Fruit fly (Drosophila melanogaster) whole organism, wandering third instar larva: ENCODE data around the gene rols.

Source experiments
- Abd-B ChIP-seq: fragments of >200 bp; optimal IDR thresholded peaks from 2 replicates; lab custom pipeline; 2017; ENCODE audit warnings: missing biosample characterization, missing genetic modification characterization
- CG32264 ChIP-seq: fragments of 200-800 bp; sonication (Bioruptor generic); optimal IDR thresholded peaks from 2 replicates; lab custom pipeline; 2016; ENCODE audit warnings: missing biosample characterization, missing genetic modification characterization
- CG9705 ChIP-seq: fragments of 200-800 bp; sonication (Bioruptor generic); optimal IDR thresholded peaks from 2 replicates; lab custom pipeline; 2018; ENCODE audit warnings: missing biosample characterization, mild to moderate bottlenecking, missing genetic modification characterization
- Dfd ChIP-seq: fragments of >200 bp; optimal IDR thresholded peaks from 2 replicates; lab custom pipeline; 2017; ENCODE audit warnings: missing biosample characterization, missing genetic modification characterization
- Dif ChIP-seq: fragments of 200-275, 200-300 bp; sonication (Bioruptor generic); optimal IDR thresholded peaks from 2 replicates; lab custom pipeline; 2018; ENCODE audit warnings: missing biosample characterization, missing genetic modification characterization; ENCODE audit not compliant: partially characterized antibody
- GATAd ChIP-seq: sonication (Bioruptor generic); optimal IDR thresholded peaks from 2 replicates; lab custom pipeline; 2016; ENCODE audit warnings: missing biosample characterization, missing genetic modification characterization
- Hnf4 ChIP-seq: fragments of 200-800 bp; sonication (Bioruptor generic); optimal IDR thresholded peaks from 2 replicates; lab custom pipeline; 2016; ENCODE audit warnings: missing biosample characterization, mild to moderate bottlenecking, missing genetic modification characterization
- Hr78 ChIP-seq: fragments of >200 bp; optimal IDR thresholded peaks from 2 replicates; lab custom pipeline; 2017; ENCODE audit warnings: missing biosample characterization, missing genetic modification characterization
- Hr83 ChIP-seq: fragments of 200-300 bp; sonication (Bioruptor generic); optimal IDR thresholded peaks from 2 replicates; lab custom pipeline; 2016; ENCODE audit warnings: missing biosample characterization, mild to moderate bottlenecking, missing genetic modification characterization, moderate library complexity; ENCODE audit not compliant: poor library complexity, severe bottlenecking
- Jra ChIP-seq: sonication (Bioruptor generic); optimal IDR thresholded peaks from 2 replicates; lab custom pipeline; 2016; ENCODE audit warnings: missing biosample characterization, missing genetic modification characterization
- Myc ChIP-seq: fragments of >200 bp; optimal IDR thresholded peaks from 2 replicates; lab custom pipeline; 2017
- Rel ChIP-seq, 2 experiments: fragments of 200-800 bp; sonication (Bioruptor generic) in 1 of 2; optimal IDR thresholded peaks; 2 replicates in 1 of 2; 3 replicates in 1 of 2; lab custom pipeline; 2016 to 2019; ENCODE audit warnings: mild to moderate bottlenecking in 2 of 2, missing biosample characterization in 2 of 2, missing genetic modification characterization in 2 of 2, moderate library complexity in 1 of 2
- Sp1 ChIP-seq: fragments of 200-800 bp; sonication (Bioruptor generic); optimal IDR thresholded peaks from 3 replicates; lab custom pipeline; 2019; ENCODE audit warnings: missing biosample characterization, mild to moderate bottlenecking, missing genetic modification characterization, moderate library complexity
- Vsx2 ChIP-seq: fragments of 200-300, 225-300 bp; sonication (Bioruptor generic); optimal IDR thresholded peaks from 2 replicates; lab custom pipeline; 2018; ENCODE audit warnings: missing biosample characterization, missing genetic modification characterization; ENCODE audit not compliant: partially characterized antibody
- brk ChIP-seq: fragments of 200-800 bp; sonication (Bioruptor generic); optimal IDR thresholded peaks from 2 replicates; lab custom pipeline; 2016; ENCODE audit warnings: missing biosample characterization, mild to moderate bottlenecking, missing genetic modification characterization
- dmrt93B ChIP-seq: fragments of 200-800 bp; sonication (Bioruptor generic); optimal IDR thresholded peaks from 2 replicates; lab custom pipeline; 2018; ENCODE audit warnings: missing biosample characterization, mild to moderate bottlenecking, missing genetic modification characterization
- dsf ChIP-seq: sonication (Bioruptor generic); optimal IDR thresholded peaks from 2 replicates; lab custom pipeline; 2016; ENCODE audit warnings: missing biosample characterization, missing genetic modification characterization, borderline replicate concordance
- ey ChIP-seq: fragments of 200-800 bp; sonication (Bioruptor generic); optimal IDR thresholded peaks from 2 replicates; lab custom pipeline; 2016; ENCODE audit warnings: missing biosample characterization, missing genetic modification characterization
- fru ChIP-seq: fragments of 200-800 bp; sonication (Bioruptor generic); optimal IDR thresholded peaks from 3 replicates; lab custom pipeline; 2016; ENCODE audit warnings: missing biosample characterization, mild to moderate bottlenecking, missing genetic modification characterization
- jim ChIP-seq: fragments of 175-275, 200-325 bp; sonication (Bioruptor generic); optimal IDR thresholded peaks from 2 replicates; lab custom pipeline; 2016; ENCODE audit warnings: missing biosample characterization, mild to moderate bottlenecking, missing genetic modification characterization
- lola ChIP-seq: fragments of >200 bp; optimal IDR thresholded peaks from 2 replicates; lab custom pipeline; 2017; ENCODE audit warnings: missing biosample characterization, missing genetic modification characterization
- pan ChIP-seq: fragments of >200 bp; optimal IDR thresholded peaks from 2 replicates; lab custom pipeline; 2017
- psq ChIP-seq: fragments of 200-800 bp; sonication (Bioruptor generic); optimal IDR thresholded peaks from 3 replicates; lab custom pipeline; 2017; ENCODE audit warnings: missing biosample characterization, mild to moderate bottlenecking, missing genetic modification characterization, moderate library complexity
- rgr ChIP-seq: fragments of 200-800 bp; sonication (Bioruptor generic); optimal IDR thresholded peaks from 3 replicates; lab custom pipeline; 2016; ENCODE audit warnings: missing biosample characterization, mild to moderate bottlenecking, missing genetic modification characterization
- sage ChIP-seq: fragments of 200-800 bp; sonication (Bioruptor generic); optimal IDR thresholded peaks from 2 replicates; lab custom pipeline; 2016; ENCODE audit warnings: missing biosample characterization, mild to moderate bottlenecking, missing genetic modification characterization
- sv ChIP-seq: fragments of 200-800 bp; sonication (Bioruptor generic); optimal IDR thresholded peaks from 3 replicates; lab custom pipeline; 2016; ENCODE audit warnings: missing biosample characterization, missing genetic modification characterization
- tai ChIP-seq: sonication (Bioruptor generic); optimal IDR thresholded peaks from 2 replicates; lab custom pipeline; 2016; ENCODE audit warnings: missing biosample characterization, missing genetic modification characterization
- usp ChIP-seq: fragments of >200 bp; optimal IDR thresholded peaks from 2 replicates; lab custom pipeline; 2017; ENCODE audit warnings: missing biosample characterization, missing genetic modification characterization
- woc ChIP-seq: sonication (Bioruptor generic); optimal IDR thresholded peaks from 2 replicates; lab custom pipeline; 2016; ENCODE audit warnings: missing biosample characterization, mild to moderate bottlenecking, missing genetic modification characterization

The rols gene

dm6 chr3L:11975811-11976210 is 88.8 kb downstream of the rols start, which contains the start of gene CG43896:
CG43896 (plus strand) TSS chr3L:11976111.
- TF ChIP-seq pan (no peak), Hr78 (GFP tag; lab: Kevin White, UChicago) (no peak)

dm6 chr3L:11974605-11975004 is 90.1 kb downstream of the rols start, which contains the start of gene CG14125:
CG14125 (plus strand) TSS chr3L:11974905.
- TF ChIP-seq GATAd (no peak), Hr83 (no peak), psq (GFP tag; lab: Kevin White, UChicago) (no peak), Rel (GFP tag; optimal IDR thresholded peaks at IDR 0.05; lab: Kevin White, UChicago) (no peak), Rel (tag; optimal IDR thresholded peaks at IDR 0.05; lab: Kevin White, UChicago) (no peak), jim (GFP tag; lab: Kevin White, UChicago) (no peak), Vsx2 (GFP tag; lab: Kevin White, UChicago) (no peak)

dm6 chr3L:11973690-11974089 is 91.0 kb downstream of the rols start, which contains the start of gene CG42397:
CG42397 (minus strand) TSS chr3L:11973790.
- TF ChIP-seq Hnf4 (GFP tag; lab: Kevin White, UChicago) (no peak), fru (GFP tag; lab: Kevin White, UChicago) (no peak), tai (no peak), woc (no peak), Hr83 (no peak), Jra (GFP tag; lab: Kevin White, UChicago) (no peak), Hr78 (GFP tag; lab: Kevin White, UChicago) (no peak)
- TF ChIP-seq, all 38 proteins: peak for 0

- TF ChIP-seq CG9705 (no peak), sv (GFP tag; lab: Kevin White, UChicago) (no peak), Sp1 (GFP tag; lab: Kevin White, UChicago) (no peak), usp (GFP tag; lab: Kevin White, UChicago) (no peak)
Measured at dm6 chr3L:11972879-11973278, 91.8 kb downstream of the rols start, which contains the start of gene Muc68E. Muc68E (minus strand) TSS chr3L:11972979.

- TF ChIP-seq Sp1 (GFP tag; lab: Kevin White, UChicago) (no peak), Hr83 (no peak), Dfd (no peak), ey (no peak), woc (no peak), sage (no peak), lola (GFP tag; lab: Kevin White, UChicago) (no peak), rgr (no peak), CG32264 (no peak), Abd-B (GFP tag; lab: Kevin White, UChicago) (no peak), dsf (GFP tag; lab: Kevin White, UChicago) (no peak), brk (no peak), Dif (GFP tag; lab: Kevin White, UChicago) (no peak), CG9705 (no peak), Myc (lab: Kevin White, UChicago) (no peak), psq (GFP tag; lab: Kevin White, UChicago) (no peak), fru (GFP tag; lab: Kevin White, UChicago) (no peak), jim (GFP tag; lab: Kevin White, UChicago) (no peak), dmrt93B (GFP tag; lab: Kevin White, UChicago) (no peak), Hr78 (GFP tag; lab: Kevin White, UChicago) (no peak)
Measured at dm6 chr3L:11966104-11966503, 98.6 kb downstream of the rols start, which contains the start of gene prc. prc (minus strand) TSS chr3L:11966131.
